Fruit fly (Drosophila melanogaster) whole organism, wandering third instar larva: ENCODE data around the gene Kap-alpha3.

ENCODE experiments used
- Abd-B ChIP-seq: fragments of >200 bp; optimal IDR thresholded peaks from 2 replicates; lab custom pipeline; 2017; ENCODE audit warnings: missing biosample characterization, missing genetic modification characterization
- CG32264 ChIP-seq: fragments of 200-800 bp; sonication (Bioruptor generic); optimal IDR thresholded peaks from 2 replicates; lab custom pipeline; 2016; ENCODE audit warnings: missing biosample characterization, missing genetic modification characterization
- CG9705 ChIP-seq: fragments of 200-800 bp; sonication (Bioruptor generic); optimal IDR thresholded peaks from 2 replicates; lab custom pipeline; 2018; ENCODE audit warnings: missing biosample characterization, mild to moderate bottlenecking, missing genetic modification characterization
- CrebA ChIP-seq: fragments of 200-800 bp; sonication (Bioruptor generic); optimal IDR thresholded peaks from 2 replicates; lab custom pipeline; 2016; ENCODE audit warnings: missing biosample characterization, mild to moderate bottlenecking, missing genetic modification characterization, borderline replicate concordance
- Dfd ChIP-seq: fragments of >200 bp; optimal IDR thresholded peaks from 2 replicates; lab custom pipeline; 2017; ENCODE audit warnings: missing biosample characterization, missing genetic modification characterization
- GATAd ChIP-seq: sonication (Bioruptor generic); optimal IDR thresholded peaks from 2 replicates; lab custom pipeline; 2016; ENCODE audit warnings: missing biosample characterization, missing genetic modification characterization
- HLH106 ChIP-seq: fragments of 200-800 bp; optimal IDR thresholded peaks from 3 replicates; lab custom pipeline; 2019; ENCODE audit warnings: missing biosample characterization, mild to moderate bottlenecking, missing genetic modification characterization, moderate library complexity
- Hnf4 ChIP-seq: fragments of 200-800 bp; sonication (Bioruptor generic); optimal IDR thresholded peaks from 2 replicates; lab custom pipeline; 2016; ENCODE audit warnings: missing biosample characterization, mild to moderate bottlenecking, missing genetic modification characterization
- Hr78 ChIP-seq: fragments of >200 bp; optimal IDR thresholded peaks from 2 replicates; lab custom pipeline; 2017; ENCODE audit warnings: missing biosample characterization, missing genetic modification characterization
- Hr83 ChIP-seq: fragments of 200-300 bp; sonication (Bioruptor generic); optimal IDR thresholded peaks from 2 replicates; lab custom pipeline; 2016; ENCODE audit warnings: missing biosample characterization, mild to moderate bottlenecking, missing genetic modification characterization, moderate library complexity; ENCODE audit not compliant: poor library complexity, severe bottlenecking
- Mio ChIP-seq: sonication (Bioruptor generic); optimal IDR thresholded peaks from 2 replicates; lab custom pipeline; 2016; ENCODE audit warnings: missing biosample characterization, missing genetic modification characterization
- Myc ChIP-seq: fragments of >200 bp; optimal IDR thresholded peaks from 2 replicates; lab custom pipeline; 2017
- OdsH ChIP-seq: fragments of 200-800 bp; sonication (Bioruptor generic); optimal IDR thresholded peaks from 2 replicates; lab custom pipeline; 2016; ENCODE audit warnings: missing biosample characterization, mild to moderate bottlenecking, missing genetic modification characterization
- Rel ChIP-seq, 2 experiments: fragments of 200-800 bp; sonication (Bioruptor generic) in 1 of 2; optimal IDR thresholded peaks; 2 replicates in 1 of 2; 3 replicates in 1 of 2; lab custom pipeline; 2016 to 2019; ENCODE audit warnings: mild to moderate bottlenecking in 2 of 2, missing biosample characterization in 2 of 2, missing genetic modification characterization in 2 of 2, moderate library complexity in 1 of 2
- Sp1 ChIP-seq: fragments of 200-800 bp; sonication (Bioruptor generic); optimal IDR thresholded peaks from 3 replicates; lab custom pipeline; 2019; ENCODE audit warnings: missing biosample characterization, mild to moderate bottlenecking, missing genetic modification characterization, moderate library complexity
- Vsx2 ChIP-seq: fragments of 200-300, 225-300 bp; sonication (Bioruptor generic); optimal IDR thresholded peaks from 2 replicates; lab custom pipeline; 2018; ENCODE audit warnings: missing biosample characterization, missing genetic modification characterization; ENCODE audit not compliant: partially characterized antibody
- br ChIP-seq: fragments of 200-800 bp; sonication (Bioruptor generic); optimal IDR thresholded peaks from 2 replicates; lab custom pipeline; 2016; ENCODE audit warnings: missing biosample characterization, missing genetic modification characterization
- dl ChIP-seq, 2 experiments: fragments of 175-275, 200-275 bp in 1 of 2; fragments of 200-275 bp in 1 of 2; sonication (Bioruptor generic); optimal IDR thresholded peaks; lab custom pipeline; 2018; ENCODE audit warnings: mild to moderate bottlenecking in 2 of 2, missing biosample characterization in 2 of 2, missing genetic modification characterization in 2 of 2, moderate library complexity in 2 of 2; ENCODE audit not compliant: partially characterized antibody in 2 of 2, insufficient read depth in 1 of 2
- dmrt93B ChIP-seq: fragments of 200-800 bp; sonication (Bioruptor generic); optimal IDR thresholded peaks from 2 replicates; lab custom pipeline; 2018; ENCODE audit warnings: missing biosample characterization, mild to moderate bottlenecking, missing genetic modification characterization
- ey ChIP-seq: fragments of 200-800 bp; sonication (Bioruptor generic); optimal IDR thresholded peaks from 2 replicates; lab custom pipeline; 2016; ENCODE audit warnings: missing biosample characterization, missing genetic modification characterization
- foxo ChIP-seq, 2 experiments: fragments of 200-800 bp; sonication (Bioruptor generic); optimal IDR thresholded peaks; 2 replicates in 1 of 2; 3 replicates in 1 of 2; lab custom pipeline; 2016 to 2017; ENCODE audit warnings: missing biosample characterization in 2 of 2, missing genetic modification characterization in 2 of 2
- fru ChIP-seq: fragments of 200-800 bp; sonication (Bioruptor generic); optimal IDR thresholded peaks from 3 replicates; lab custom pipeline; 2016; ENCODE audit warnings: missing biosample characterization, mild to moderate bottlenecking, missing genetic modification characterization
- h ChIP-seq: fragments of 200-800 bp; sonication (Bioruptor generic); optimal IDR thresholded peaks from 3 replicates; lab custom pipeline; 2016; ENCODE audit warnings: missing biosample characterization, mild to moderate bottlenecking, missing genetic modification characterization
- jim ChIP-seq: fragments of 175-275, 200-325 bp; sonication (Bioruptor generic); optimal IDR thresholded peaks from 2 replicates; lab custom pipeline; 2016; ENCODE audit warnings: missing biosample characterization, mild to moderate bottlenecking, missing genetic modification characterization
- lola ChIP-seq: fragments of >200 bp; optimal IDR thresholded peaks from 2 replicates; lab custom pipeline; 2017; ENCODE audit warnings: missing biosample characterization, missing genetic modification characterization
- pan ChIP-seq: fragments of >200 bp; optimal IDR thresholded peaks from 2 replicates; lab custom pipeline; 2017
- psq ChIP-seq: fragments of 200-800 bp; sonication (Bioruptor generic); optimal IDR thresholded peaks from 3 replicates; lab custom pipeline; 2017; ENCODE audit warnings: missing biosample characterization, mild to moderate bottlenecking, missing genetic modification characterization, moderate library complexity
- rgr ChIP-seq: fragments of 200-800 bp; sonication (Bioruptor generic); optimal IDR thresholded peaks from 3 replicates; lab custom pipeline; 2016; ENCODE audit warnings: missing biosample characterization, mild to moderate bottlenecking, missing genetic modification characterization
- sage ChIP-seq: fragments of 200-800 bp; sonication (Bioruptor generic); optimal IDR thresholded peaks from 2 replicates; lab custom pipeline; 2016; ENCODE audit warnings: missing biosample characterization, mild to moderate bottlenecking, missing genetic modification characterization
- sv ChIP-seq: fragments of 200-800 bp; sonication (Bioruptor generic); optimal IDR thresholded peaks from 3 replicates; lab custom pipeline; 2016; ENCODE audit warnings: missing biosample characterization, missing genetic modification characterization
- tai ChIP-seq: sonication (Bioruptor generic); optimal IDR thresholded peaks from 2 replicates; lab custom pipeline; 2016; ENCODE audit warnings: missing biosample characterization, missing genetic modification characterization
- usp ChIP-seq: fragments of >200 bp; optimal IDR thresholded peaks from 2 replicates; lab custom pipeline; 2017; ENCODE audit warnings: missing biosample characterization, missing genetic modification characterization
- woc ChIP-seq: sonication (Bioruptor generic); optimal IDR thresholded peaks from 2 replicates; lab custom pipeline; 2016; ENCODE audit warnings: missing biosample characterization, mild to moderate bottlenecking, missing genetic modification characterization

Kap-alpha3 gene

dm6 chr3R:9626266-9626665 lies 48.7 kb upstream of the Kap-alpha3 start:
- TF ChIP-seq lola (GFP tag; lab: Kevin White, UChicago) (no peak), Dfd (GFP tag; lab: Kevin White, UChicago) (no peak), Vsx2 (no peak), GATAd (GFP tag; lab: Kevin White, UChicago) (no peak)
- TF ChIP-seq, all 38 proteins: peak for 0

dm6 chr3R:9625443-9625842 lies 47.9 kb upstream of the Kap-alpha3 start:
- TF ChIP-seq Hr83 (GFP tag; lab: Kevin White, UChicago) (peak; percentile 89), tai (GFP tag; lab: Kevin White, UChicago) (no peak)

dm6 chr3R:9620278-9620677 lies 42.7 kb upstream of the Kap-alpha3 start:
- no peak for TF ChIP-seq CG9705 (GFP tag; lab: Kevin White, UChicago)
- no peak for TF ChIP-seq CG32264 (GFP tag; lab: Kevin White, UChicago)
- TF ChIP-seq br: no peak
- no peak for TF ChIP-seq Vsx2
- no peak for TF ChIP-seq fru (GFP tag; lab: Kevin White, UChicago)
- TF ChIP-seq foxo (GFP tag; optimal IDR thresholded peaks at IDR 0.05; lab: Kevin White, UChicago): no peak
- TF ChIP-seq h (GFP tag; lab: Kevin White, UChicago): no peak
- no peak for TF ChIP-seq woc (GFP tag; lab: Kevin White, UChicago)
- TF ChIP-seq lola (GFP tag; lab: Kevin White, UChicago): no peak
- no peak for TF ChIP-seq Hr83 (GFP tag; lab: Kevin White, UChicago)
- no peak for TF ChIP-seq Rel (GFP tag; optimal IDR thresholded peaks at IDR 0.05; lab: Kevin White, UChicago)
- no peak for TF ChIP-seq Rel (tag; optimal IDR thresholded peaks at IDR 0.05; lab: Kevin White, UChicago)
- no peak for TF ChIP-seq Mio
- no peak for TF ChIP-seq Sp1 (GFP tag; lab: Kevin White, UChicago)
- no peak for TF ChIP-seq sage (GFP tag; lab: Kevin White, UChicago)
- TF ChIP-seq usp (GFP tag; lab: Kevin White, UChicago): no peak
- no peak for TF ChIP-seq Hr78 (GFP tag; lab: Kevin White, UChicago)
- no peak for TF ChIP-seq sv (GFP tag; lab: Kevin White, UChicago)
- TF ChIP-seq rgr (GFP tag; lab: Kevin White, UChicago): no peak

dm6 chr3R:9618331-9618730 lies 40.8 kb upstream of the Kap-alpha3 start:
- TF ChIP-seq pan (lab: Kevin White, UChicago) (no peak), foxo (GFP tag; optimal IDR thresholded peaks at IDR 0.05; lab: Kevin White, UChicago) (peak in 1 of 2 experiments; percentile 61), Hnf4 (GFP tag; lab: Kevin White, UChicago) (peak; percentile 46), CG9705 (GFP tag; lab: Kevin White, UChicago) (no peak), br (peak; percentile 44), fru (GFP tag; lab: Kevin White, UChicago) (peak; percentile 48), CG32264 (GFP tag; lab: Kevin White, UChicago) (no peak), dmrt93B (GFP tag; lab: Kevin White, UChicago) (peak; percentile 44), Myc (lab: Kevin White, UChicago) (no peak), HLH106 (peak; percentile 48), Dfd (GFP tag; lab: Kevin White, UChicago) (no peak), Hr78 (GFP tag; lab: Kevin White, UChicago) (no peak), Sp1 (GFP tag; lab: Kevin White, UChicago) (no peak), sv (GFP tag; lab: Kevin White, UChicago) (peak; percentile 7), lola (GFP tag; lab: Kevin White, UChicago) (no peak), dl (GFP tag; optimal IDR thresholded peaks at IDR 0.05; lab: Kevin White, UChicago; ENCODE audit: insufficient read depth in 1 of 2, partially characterized antibody in 2 of 2) (no peak), rgr (GFP tag; lab: Kevin White, UChicago) (peak; percentile 32), jim (GFP tag; lab: Kevin White, UChicago) (no peak), psq (GFP tag; lab: Kevin White, UChicago) (no peak), Abd-B (GFP tag; lab: Kevin White, UChicago) (no peak), OdsH (GFP tag; lab: Kevin White, UChicago) (peak; percentile 24), h (GFP tag; lab: Kevin White, UChicago) (peak; percentile 57), woc (GFP tag; lab: Kevin White, UChicago) (no peak), CrebA (no peak), ey (peak; percentile 55)
